Worm (Caenorhabditis elegans): ENCODE results near the gene C33H5.2.

The C33H5.2 gene

DNA sequence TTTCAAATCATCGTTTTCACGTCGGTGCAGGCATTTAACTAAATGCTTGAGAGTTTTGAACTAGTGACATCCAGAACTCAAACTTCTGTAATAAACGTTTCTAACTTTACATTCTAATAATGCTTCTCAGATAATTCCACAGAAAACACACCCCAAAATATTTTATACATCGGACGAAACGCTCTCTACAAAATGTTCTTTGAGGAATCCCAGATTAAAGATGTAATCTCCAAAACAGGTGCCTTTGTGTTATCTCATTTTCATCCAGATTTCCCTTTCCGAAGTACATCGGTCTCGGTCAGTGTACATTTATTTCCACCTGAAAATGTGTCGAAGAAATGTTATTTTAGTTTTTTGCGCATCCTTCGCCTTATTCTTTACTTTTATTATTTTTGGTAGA, at the start of gene C33H5.2:
TSS of gene C33H5.2 (plus strand) at position 301 of the 400 bp plus-strand sequence.
- TF ChIP-seq unc-39 (tag; optimal IDR thresholded peaks at IDR 0.05): no peak
- no peak for TF ChIP-seq sma-9 (GFP tag; optimal IDR thresholded peaks at IDR 0.05)
- TF ChIP-seq sma-9 (tag; optimal IDR thresholded peaks at IDR 0.05): no peak
- TF ChIP-seq aly-2 (tag; optimal IDR thresholded peaks at IDR 0.05): no peak
- TF ChIP-seq ceh-16 (tag; optimal IDR thresholded peaks at IDR 0.05): no peak
- no peak for TF ChIP-seq ama-1 (optimal IDR thresholded peaks at IDR 0.05)
- TF ChIP-seq nhr-77 (tag; optimal IDR thresholded peaks at IDR 0.05): no peak
- TF ChIP-seq ZK546.5 (tag; optimal IDR thresholded peaks at IDR 0.05): no peak
- no peak for TF ChIP-seq elt-1 (tag; optimal IDR thresholded peaks at IDR 0.05)
- TF ChIP-seq ztf-4 (tag; optimal IDR thresholded peaks at IDR 0.05): no peak
- no peak for TF ChIP-seq nhr-6 (tag; optimal IDR thresholded peaks at IDR 0.05)
- TF ChIP-seq lin-39 (tag; optimal IDR thresholded peaks at IDR 0.05): no peak

ce11 chrIV:7757245-7757644, 47.6 kb upstream of the C33H5.2 start, which contains the start of gene C46A5.4:
Gene C46A5.4, minus strand, starts transcription at chrIV:7757345.
- no peak for TF ChIP-seq ama-1 (optimal IDR thresholded peaks at IDR 0.05)
- TF ChIP-seq lin-13 (GFP tag; optimal IDR thresholded peaks at IDR 0.05): no peak
- TF ChIP-seq lin-39 (tag; optimal IDR thresholded peaks at IDR 0.05): no peak
- TF ChIP-seq unc-62 (GFP tag; optimal IDR thresholded peaks at IDR 0.05): no peak
- no peak for TF ChIP-seq nhr-25 (tag; optimal IDR thresholded peaks at IDR 0.05)
- no peak for TF ChIP-seq lsy-2 (tag; optimal IDR thresholded peaks at IDR 0.05)
- no peak for TF ChIP-seq sma-9 (GFP tag; optimal IDR thresholded peaks at IDR 0.05)
- no peak for TF ChIP-seq sma-9 (tag; optimal IDR thresholded peaks at IDR 0.05)
- TF ChIP-seq C34F6.9 (tag; optimal IDR thresholded peaks at IDR 0.05): no peak
- TF ChIP-seq snpc-4 (tag; optimal IDR thresholded peaks at IDR 0.05): no peak
- TF ChIP-seq mbf-1 (tag; optimal IDR thresholded peaks at IDR 0.05): no peak
- no peak for TF ChIP-seq egl-27 (tag; optimal IDR thresholded peaks at IDR 0.05)
- no peak for TF ChIP-seq nhr-6 (tag; optimal IDR thresholded peaks at IDR 0.05)
- TF ChIP-seq ZK546.5 (tag; optimal IDR thresholded peaks at IDR 0.05): no peak
- no peak for TF ChIP-seq nhr-237 (tag; optimal IDR thresholded peaks at IDR 0.05)
- no peak for TF ChIP-seq alr-1 (tag; optimal IDR thresholded peaks at IDR 0.05)
- no peak for TF ChIP-seq elt-3 (tag; optimal IDR thresholded peaks at IDR 0.05)
- TF ChIP-seq lin-11 (tag; optimal IDR thresholded peaks at IDR 0.05): no peak
- TF ChIP-seq blmp-1 (tag; optimal IDR thresholded peaks at IDR 0.05; ENCODE audit: insufficient read depth): no peak

DNA sequence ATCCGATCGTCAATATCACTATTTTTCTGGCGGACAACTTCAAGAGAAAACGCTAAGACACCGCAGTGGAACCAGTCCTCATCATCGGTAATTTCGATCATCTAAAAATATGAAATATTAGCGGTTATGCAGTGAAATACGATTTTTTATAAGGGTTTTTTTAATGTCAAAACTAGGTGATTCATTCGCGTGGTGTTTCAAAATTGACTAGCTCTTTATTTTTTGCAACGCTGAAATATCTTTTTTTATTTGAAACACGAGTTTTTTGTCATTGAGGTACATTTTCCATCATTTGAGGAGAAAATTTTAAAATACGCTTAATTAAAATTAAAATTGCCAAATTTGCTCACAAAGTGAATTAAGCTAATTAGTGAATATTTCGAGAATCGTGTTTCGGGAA, 45.3 kb upstream of the C33H5.2 start, which contains the start of gene dsb-3:
TSS of gene dsb-3 (minus strand) at position 101 of the 400 bp plus-strand sequence.
- TF ChIP-seq nhr-23 (tag; optimal IDR thresholded peaks at IDR 0.05) (no peak), snpc-4 (tag; optimal IDR thresholded peaks at IDR 0.05) (no peak), alr-1 (tag; optimal IDR thresholded peaks at IDR 0.05) (no peak), crh-2 (tag; optimal IDR thresholded peaks at IDR 0.05) (no peak), F13H6.1 (tag; optimal IDR thresholded peaks at IDR 0.05) (no peak), elt-3 (tag; optimal IDR thresholded peaks at IDR 0.05) (no peak), Y55F3AM.14 (GFP tag; optimal IDR thresholded peaks at IDR 0.05) (no peak)

DNA sequence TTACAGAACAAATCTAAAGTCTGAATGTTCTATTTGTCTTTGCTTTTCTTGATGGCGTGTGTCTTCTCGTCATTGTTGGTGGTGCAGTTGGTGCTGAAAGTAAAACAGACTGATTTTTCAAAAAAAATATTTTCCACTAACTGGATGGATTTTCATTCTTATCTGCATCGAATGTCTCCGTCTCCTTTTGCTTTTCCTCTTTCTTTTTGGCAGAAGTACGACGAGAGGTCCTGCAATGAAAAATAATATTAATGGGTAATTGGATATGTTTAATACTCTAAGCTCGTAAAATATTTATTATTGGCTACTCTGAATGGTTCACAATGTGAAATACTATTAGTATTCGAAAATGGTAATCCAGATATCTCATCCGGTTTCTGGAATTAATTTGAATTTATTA, 44.7 kb upstream of the C33H5.2 start, which contains the start of gene del-7:
TSS of gene del-7 (plus strand) at position 301 of the 400 bp plus-strand sequence.
- no peak for TF ChIP-seq nhr-129 (tag; optimal IDR thresholded peaks at IDR 0.05)
- no peak for TF ChIP-seq ztf-11 (tag; optimal IDR thresholded peaks at IDR 0.05)
- no peak for TF ChIP-seq nhr-237 (tag; optimal IDR thresholded peaks at IDR 0.05)
- no peak for TF ChIP-seq ztf-4 (tag; optimal IDR thresholded peaks at IDR 0.05)
- no peak for TF ChIP-seq elt-3 (tag; optimal IDR thresholded peaks at IDR 0.05)
- no peak for TF ChIP-seq Y55F3AM.14 (GFP tag; optimal IDR thresholded peaks at IDR 0.05)
- TF ChIP-seq nhr-6 (tag; optimal IDR thresholded peaks at IDR 0.05): no peak
- TF ChIP-seq nhr-77 (tag; optimal IDR thresholded peaks at IDR 0.05): no peak
- TF ChIP-seq blmp-1 (tag; optimal IDR thresholded peaks at IDR 0.05; ENCODE audit: insufficient read depth): no peak
- TF ChIP-seq nhr-12 (tag; optimal IDR thresholded peaks at IDR 0.05): no peak
- no peak for TF ChIP-seq zag-1 (tag; optimal IDR thresholded peaks at IDR 0.05)
- TF ChIP-seq lin-13 (GFP tag; optimal IDR thresholded peaks at IDR 0.05): no peak
- TF ChIP-seq lsy-2 (tag; optimal IDR thresholded peaks at IDR 0.05): no peak
- no peak for TF ChIP-seq crh-2 (tag; optimal IDR thresholded peaks at IDR 0.05)
- TF ChIP-seq sma-3 (GFP tag; optimal IDR thresholded peaks at IDR 0.05): no peak
- no peak for TF ChIP-seq unc-55 (GFP tag; optimal IDR thresholded peaks at IDR 0.05)
- TF ChIP-seq fos-1 (tag; optimal IDR thresholded peaks at IDR 0.05): no peak
- TF ChIP-seq ztf-1 (GFP tag; conservative IDR thresholded peaks at IDR 0.05): no peak

Data from whole organism, L2 larva.